Fruit fly (Drosophila melanogaster): ENCODE measurements around the gene CG8188.

DNA sequence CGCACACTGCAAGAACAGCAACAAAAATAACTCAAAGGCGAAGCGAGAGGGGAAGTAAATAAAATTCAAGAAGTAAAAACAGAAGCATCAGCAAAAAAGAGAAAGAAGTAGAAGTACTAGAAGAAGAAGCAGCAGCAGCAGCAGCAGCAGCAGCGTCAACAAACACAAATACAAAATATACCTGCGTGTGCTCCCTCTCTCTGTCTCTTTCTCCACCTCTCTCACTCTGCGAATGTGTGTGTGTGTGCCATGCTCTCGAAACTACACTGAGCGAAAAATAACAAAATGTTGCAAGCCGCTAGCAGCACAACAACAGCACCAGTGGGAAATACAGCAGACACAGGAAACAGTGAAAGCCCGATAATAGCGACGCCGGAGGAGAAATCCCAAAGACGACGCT is 36.2 kb upstream of the CG8188 start:
- no peak for TF ChIP-seq Dll (optimal IDR thresholded peaks at IDR 0.05)
- TF ChIP-seq CG8478 (optimal IDR thresholded peaks at IDR 0.05), result no peak
